Worm (Caenorhabditis elegans) whole organism, L4 larva: ENCODE results near the gene acdh-11.

Experiments used
- F49E8.2 ChIP-seq: sonication (generic microtip); optimal IDR thresholded peaks from 2 replicates; lab custom pipeline; 2016; ENCODE audit warnings: missing compliant biosample characterization, mild to moderate bottlenecking, missing genetic modification characterization, borderline replicate concordance
- T26A8.4 ChIP-seq: fragments of 200-800 bp; sonication (Bioruptor generic); IDR thresholded peaks from 2 replicates; pipeline ENCODE4 v1.3.6; 2022; ENCODE audit warnings: missing genetic modification characterization, missing compliant biosample characterization
- aha-1 ChIP-seq: fragments of 150-350 bp; peaks from one replicate; lab custom pipeline; 2014; ENCODE audit warnings: missing biosample characterization, missing genetic modification characterization
- ama-1 ChIP-seq: fragments of 150-350 bp; optimal IDR thresholded peaks from 2 replicates; lab custom pipeline; 2014; ENCODE audit warnings: inconsistent platforms, mixed read lengths
- arid-1 ChIP-seq: fragments of 200-800 bp; sonication (Bioruptor generic); conservative IDR thresholded peaks from 2 replicates; pipeline ENCODE4 v1.3.6; 2022; ENCODE audit warnings: missing genetic modification reagents, missing genetic modification characterization, missing compliant biosample characterization
- ceh-62 ChIP-seq: sonication (generic microtip); optimal IDR thresholded peaks from 2 replicates; lab custom pipeline; 2017; ENCODE audit warnings: missing biosample characterization, missing genetic modification characterization
- ceh-82 ChIP-seq: sonication (generic microtip); optimal IDR thresholded peaks from 2 replicates; lab custom pipeline; 2017; ENCODE audit warnings: missing biosample characterization, missing genetic modification characterization
- ctbp-1 ChIP-seq: fragments of 200-800 bp; sonication (Bioruptor generic); IDR thresholded peaks from 2 replicates; pipeline ENCODE4 v1.3.6; 2022; ENCODE audit warnings: missing genetic modification reagents, missing genetic modification characterization, missing compliant biosample characterization
- daf-16 ChIP-seq, 3 experiments: sonication (generic microtip); optimal IDR thresholded peaks; 2 replicates each; lab custom pipeline; 2016 to 2017; ENCODE audit warnings: missing genetic modification characterization in 3 of 3, missing genetic modification reagents in 3 of 3, mild to moderate bottlenecking in 2 of 3, missing compliant biosample characterization in 2 of 3, missing biosample characterization in 1 of 3, moderate library complexity in 1 of 3
- daf-19 ChIP-seq: fragments of 200-800 bp; sonication (Bioruptor generic); conservative IDR thresholded peaks from 2 replicates; pipeline ENCODE4 v1.3.6; 2022; ENCODE audit warnings: missing genetic modification characterization, missing compliant biosample characterization
- daf-8 ChIP-seq: fragments of 200-800 bp; sonication (Bioruptor generic); IDR thresholded peaks from 2 replicates; pipeline ENCODE4 v1.3.6; 2022; ENCODE audit warnings: missing genetic modification characterization, missing compliant biosample characterization
- dmd-6 ChIP-seq: fragments of 200-800 bp; sonication (Bioruptor generic); IDR thresholded peaks from 2 replicates; pipeline ENCODE4 v1.3.6; 2022; ENCODE audit warnings: missing genetic modification reagents, missing genetic modification characterization, missing compliant biosample characterization
- dmd-8 ChIP-seq: fragments of 200-800 bp; sonication (Bioruptor generic); IDR thresholded peaks from 2 replicates; pipeline ENCODE4 v1.3.6; 2022; ENCODE audit warnings: missing genetic modification characterization, missing compliant biosample characterization
- fos-1 ChIP-seq: fragments of 150-350 bp; optimal IDR thresholded peaks from 2 replicates; lab custom pipeline; 2014; ENCODE audit warnings: missing biosample characterization, missing genetic modification characterization
- hlh-11 ChIP-seq: fragments of 200-800 bp; sonication (Bioruptor generic); optimal IDR thresholded peaks from 2 replicates; lab custom pipeline; 2018; ENCODE audit warnings: mild to moderate bottlenecking, missing genetic modification characterization, missing compliant biosample characterization
- hlh-30 ChIP-seq: sonication (generic microtip); optimal IDR thresholded peaks from 2 replicates; lab custom pipeline; 2017; ENCODE audit warnings: antibody characterized with exemption, mild to moderate bottlenecking, missing genetic modification characterization, missing compliant biosample characterization; ENCODE audit not compliant: insufficient read depth
- lin-13 ChIP-seq: fragments of 150-350 bp; optimal IDR thresholded peaks from 2 replicates; lab custom pipeline; 2014; ENCODE audit warnings: missing biosample characterization, missing genetic modification reagents, missing genetic modification characterization
- lsy-2 ChIP-seq, 2 experiments: fragments of 150-350 bp in 1 of 2; sonication (generic microtip) in 1 of 2; optimal IDR thresholded peaks; 2 replicates each; lab custom pipeline; 2014 to 2017; ENCODE audit warnings: missing biosample characterization in 2 of 2, missing genetic modification characterization in 2 of 2
- mdt-29 ChIP-seq: fragments of 200-800 bp; sonication (Bioruptor generic); IDR thresholded peaks from 2 replicates; pipeline ENCODE4 v1.3.6; 2022; ENCODE audit warnings: missing genetic modification reagents, missing genetic modification characterization, missing compliant biosample characterization
- mes-2 ChIP-seq: sonication (generic microtip); optimal IDR thresholded peaks from 2 replicates; lab custom pipeline; 2016; ENCODE audit warnings: missing genotype, mild to moderate bottlenecking, missing genetic modification characterization, missing compliant biosample characterization; ENCODE audit not compliant: poor library complexity, severe bottlenecking
- mxl-2 ChIP-seq: fragments of 200-800 bp; sonication (Bioruptor generic); conservative IDR thresholded peaks from 2 replicates; pipeline ENCODE4 v1.3.6; 2022; ENCODE audit warnings: missing genetic modification reagents, missing genetic modification characterization, missing compliant biosample characterization
- mxl-3 ChIP-seq: fragments of 200-800 bp; sonication (Bioruptor generic); optimal IDR thresholded peaks from 2 replicates; lab custom pipeline; 2018; ENCODE audit warnings: mild to moderate bottlenecking, missing genetic modification characterization, missing compliant biosample characterization
- nhr-10 ChIP-seq: fragments of 150-350 bp; optimal IDR thresholded peaks from 2 replicates; lab custom pipeline; 2014; ENCODE audit warnings: missing biosample characterization, missing genetic modification characterization
- nhr-102 ChIP-seq: sonication (generic microtip); optimal IDR thresholded peaks from 2 replicates; lab custom pipeline; 2016; ENCODE audit warnings: mild to moderate bottlenecking, missing genetic modification characterization, moderate library complexity, missing compliant biosample characterization
- nhr-111 ChIP-seq: fragments of 200-800 bp; sonication (Bioruptor generic); optimal IDR thresholded peaks from 2 replicates; lab custom pipeline; 2018; ENCODE audit warnings: mild to moderate bottlenecking, missing genetic modification characterization, missing compliant biosample characterization
- nhr-25 ChIP-seq: sonication (generic microtip); optimal IDR thresholded peaks from 2 replicates; lab custom pipeline; 2017; ENCODE audit warnings: missing genetic modification characterization, mild to moderate bottlenecking, missing compliant biosample characterization, antibody characterized with exemption, moderate library complexity, borderline replicate concordance; ENCODE audit not compliant: insufficient read depth
- nhr-48 ChIP-seq: sonication (generic microtip); optimal IDR thresholded peaks from 2 replicates; lab custom pipeline; 2016; ENCODE audit warnings: mild to moderate bottlenecking, missing genetic modification characterization, missing compliant biosample characterization
- pha-4 ChIP-seq, 2 experiments: fragments of 150-350 bp in 1 of 2; fragments of 200-800 bp in 1 of 2; sonication (Bioruptor generic) in 1 of 2; IDR thresholded peaks in 1 of 2; optimal IDR thresholded peaks in 1 of 2; 2 replicates each; pipeline versions ENCODE4 v1.3.6 to Lab custom; 2014 to 2022; ENCODE audit warnings: missing genetic modification characterization in 2 of 2, missing genetic modification reagents in 2 of 2, missing biosample characterization in 1 of 2, missing compliant biosample characterization in 1 of 2
- pqm-1 ChIP-seq: sonication (generic microtip); optimal IDR thresholded peaks from 2 replicates; lab custom pipeline; 2017; ENCODE audit warnings: missing biosample characterization, missing genetic modification characterization
- saeg-2 ChIP-seq: fragments of 200-800 bp; sonication (Bioruptor generic); IDR thresholded peaks from 2 replicates; pipeline ENCODE4 v1.3.6; 2022; ENCODE audit warnings: missing genetic modification reagents, missing genetic modification characterization, missing compliant biosample characterization
- snpc-1.2 ChIP-seq: fragments of 200-800 bp; sonication (Bioruptor generic); IDR thresholded peaks from 2 replicates; pipeline ENCODE4 v1.3.6; 2022; ENCODE audit warnings: missing genetic modification reagents, missing genetic modification characterization, missing compliant biosample characterization
- snpc-4 ChIP-seq: fragments of 150-350 bp; optimal IDR thresholded peaks from 2 replicates; lab custom pipeline; 2014; ENCODE audit warnings: missing biosample characterization, missing genetic modification characterization
- spr-1 ChIP-seq: sonication (generic microtip); optimal IDR thresholded peaks from 2 replicates; lab custom pipeline; 2016; ENCODE audit warnings: mild to moderate bottlenecking, missing genetic modification characterization, missing compliant biosample characterization
- spr-3 ChIP-seq: fragments of 200-800 bp; sonication (Bioruptor generic); optimal IDR thresholded peaks from 2 replicates; lab custom pipeline; 2018; ENCODE audit warnings: mild to moderate bottlenecking, missing genetic modification characterization, missing compliant biosample characterization
- tag-97 ChIP-seq: fragments of 200-800 bp; sonication (Bioruptor generic); IDR thresholded peaks from 2 replicates; pipeline ENCODE4 v1.3.6; 2022; ENCODE audit warnings: missing genetic modification characterization, missing compliant biosample characterization
- zag-1 ChIP-seq: fragments of 150-350 bp; optimal IDR thresholded peaks from 2 replicates; lab custom pipeline; 2014; ENCODE audit warnings: missing biosample characterization, missing genetic modification characterization
- zfp-2 ChIP-seq: sonication (generic microtip); optimal IDR thresholded peaks from 2 replicates; lab custom pipeline; 2016; ENCODE audit warnings: mild to moderate bottlenecking, missing genetic modification characterization, missing compliant biosample characterization
- zfp-3 ChIP-seq: fragments of 200-800 bp; sonication (Bioruptor generic); conservative IDR thresholded peaks from 2 replicates; pipeline ENCODE4 v1.3.6; 2022; ENCODE audit warnings: missing genetic modification reagents, missing genetic modification characterization, missing compliant biosample characterization
- ztf-11 ChIP-seq: fragments of 150-350 bp; optimal IDR thresholded peaks from 2 replicates; lab custom pipeline; 2014; ENCODE audit warnings: missing biosample characterization, missing genetic modification characterization

acdh-11 gene

DNA sequence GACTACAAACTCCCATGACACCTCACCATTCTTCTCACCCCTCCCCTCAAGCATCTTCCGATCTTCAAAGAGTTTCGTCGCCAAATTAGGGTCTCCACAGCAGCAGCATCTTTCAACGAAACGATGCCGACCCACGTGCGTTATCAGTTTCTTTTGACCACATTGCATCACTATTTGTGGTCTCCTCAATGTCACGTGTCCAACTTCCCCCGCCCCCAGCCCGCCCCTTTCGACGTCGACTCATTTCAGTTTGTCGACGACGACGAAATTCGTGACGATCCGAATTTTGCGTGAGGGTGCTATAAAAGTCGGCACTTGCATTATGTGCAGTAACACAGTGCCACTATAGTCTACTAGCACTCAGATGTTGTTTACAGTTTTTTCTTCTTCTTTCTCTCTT lies 31.9 kb upstream of the acdh-11 start (continued):
- peak; percentile 95 for TF ChIP-seq dmd-6 (GFP tag; lab: Robert Waterston, UW)
- TF ChIP-seq ceh-62 = no peak
- TF ChIP-seq nhr-102 (tag; lab: Kevin White, UChicago) = no peak
- TF ChIP-seq nhr-10 (tag; lab: Kevin White, UChicago) = peak; percentile 12
- TF ChIP-seq nhr-48 (tag; lab: Kevin White, UChicago) = peak; percentile 45
- no peak for TF ChIP-seq snpc-4 (tag; lab: Kevin White, UChicago)
- TF ChIP-seq, all 104 proteins: peak for 34

DNA sequence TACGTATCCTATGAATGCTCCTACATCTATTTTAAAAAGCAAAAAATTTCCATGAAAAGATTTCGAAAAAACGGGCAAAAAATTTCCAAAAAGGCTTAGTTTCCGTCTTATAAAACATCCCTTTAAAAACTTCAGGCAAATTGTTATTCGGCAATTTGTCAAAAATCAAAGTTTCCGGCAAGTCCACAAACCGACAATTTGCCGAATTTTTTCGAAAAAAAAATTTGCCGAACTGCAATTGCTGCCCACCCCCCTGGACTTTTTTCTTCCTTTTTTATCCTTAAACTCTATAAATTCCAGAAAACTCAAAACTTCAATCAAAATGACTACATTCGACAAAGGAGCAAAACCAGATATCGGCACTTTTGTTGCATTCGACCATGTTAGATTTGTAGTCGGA lies 30.8 kb upstream of the acdh-11 start, which contains the start of gene hpd-1:
hpd-1 (plus strand) TSS at position 301 of the 400 bp plus-strand sequence.
- TF ChIP-seq snpc-1.2 (GFP tag; lab: Robert Waterston, UW) (0 out of 2 replicates have a peak, but pooled peaks have one; percentile 6), tag-97 (no peak)

DNA sequence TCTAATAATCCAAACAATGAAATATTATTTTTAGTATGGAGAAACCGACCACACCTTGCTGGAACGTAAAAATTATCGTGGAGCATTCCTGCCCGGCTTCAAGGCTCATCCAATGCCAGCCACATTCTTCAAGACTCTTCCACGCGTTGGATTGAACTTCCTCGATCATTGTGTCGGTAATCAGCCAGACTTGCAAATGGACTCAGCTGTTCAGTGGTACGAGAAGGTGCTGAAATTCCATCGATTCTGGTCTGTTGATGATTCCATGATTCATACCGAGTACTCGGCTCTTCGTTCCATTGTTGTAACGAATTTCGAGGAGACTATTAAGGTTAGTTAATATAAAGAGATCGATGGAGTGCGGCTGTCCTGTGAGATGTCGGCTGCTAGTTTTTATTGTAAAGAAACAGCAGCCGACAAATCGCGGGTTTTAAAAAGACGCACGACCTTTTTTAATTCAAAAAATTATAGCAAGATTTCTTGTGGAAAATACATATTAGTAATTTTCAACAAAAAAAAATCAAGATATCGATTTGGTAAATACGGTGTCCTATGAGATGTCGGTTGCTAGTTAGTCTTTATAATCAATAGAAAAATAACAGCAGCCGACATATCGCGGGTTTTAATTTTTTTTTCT lies 29.9 kb upstream of the acdh-11 start:
- TF ChIP-seq mes-2 (tag; lab: Kevin White, UChicago) (no peak), daf-16 (GFP tag; optimal IDR thresholded peaks at IDR 0.05; lab: Kevin White, UChicago) (no peak), daf-16 (tag; optimal IDR thresholded peaks at IDR 0.05; lab: Kevin White, UChicago) (peak; percentile 11), dmd-6 (GFP tag; lab: Robert Waterston, UW) (no peak), pha-4 (GFP tag; IDR thresholded peaks at IDR 0.05; lab: Robert Waterston, UW) (0 out of 2 replicates have a peak, but pooled peaks have one; percentile 5), pha-4 (tag; optimal IDR thresholded peaks at IDR 0.05; lab: Kevin White, UChicago) (no peak), hlh-30 (tag; lab: Kevin White, UChicago) (no peak), spr-3 (GFP tag; lab: Kevin White, UChicago) (no peak), aha-1 (tag; lab: Kevin White, UChicago) (peak; percentile 71), saeg-2 (no peak), hlh-11 (tag; lab: Kevin White, UChicago) (peak; percentile 27), F49E8.2 (tag; lab: Kevin White, UChicago) (no peak)

DNA sequence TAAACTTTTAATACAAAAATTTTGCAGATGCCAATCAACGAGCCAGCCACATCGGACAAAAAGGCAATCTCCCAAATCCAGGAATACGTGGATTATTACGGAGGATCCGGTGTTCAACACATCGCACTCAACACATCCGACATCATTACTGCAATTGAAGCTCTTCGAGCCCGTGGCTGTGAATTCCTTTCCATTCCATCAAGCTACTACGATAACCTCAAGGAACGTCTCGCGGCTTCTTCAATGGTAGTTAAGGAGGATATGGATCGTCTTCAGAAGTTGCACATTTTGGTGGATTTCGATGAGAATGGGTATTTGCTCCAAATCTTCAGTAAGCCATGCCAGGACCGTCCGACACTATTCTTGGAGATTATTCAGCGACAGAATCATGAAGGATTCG lies 29.1 kb upstream of the acdh-11 start:
- TF ChIP-seq daf-8 (no peak), aha-1 (tag; lab: Kevin White, UChicago) (peak; percentile 75), hlh-30 (tag; lab: Kevin White, UChicago) (no peak), ama-1 (peak; percentile 67), mdt-29 (GFP tag; lab: Robert Waterston, UW) (no peak), lsy-2 (tag; optimal IDR thresholded peaks at IDR 0.05; lab: Kevin White, UChicago) (no peak), nhr-25 (tag; lab: Kevin White, UChicago) (no peak), fos-1 (tag; lab: Kevin White, UChicago) (no peak), T26A8.4 (GFP tag; lab: Robert Waterston, UW) (0 out of 2 replicates have a peak, but pooled peaks have one; percentile 20), nhr-111 (GFP tag; lab: Kevin White, UChicago) (peak; percentile 9), ceh-82 (tag; lab: Kevin White, UChicago) (no peak), mxl-3 (GFP tag; lab: Kevin White, UChicago) (no peak), lin-13 (GFP tag; lab: Kevin White, UChicago) (no peak)
- TF ChIP-seq, all 104 proteins: peak for 4

DNA sequence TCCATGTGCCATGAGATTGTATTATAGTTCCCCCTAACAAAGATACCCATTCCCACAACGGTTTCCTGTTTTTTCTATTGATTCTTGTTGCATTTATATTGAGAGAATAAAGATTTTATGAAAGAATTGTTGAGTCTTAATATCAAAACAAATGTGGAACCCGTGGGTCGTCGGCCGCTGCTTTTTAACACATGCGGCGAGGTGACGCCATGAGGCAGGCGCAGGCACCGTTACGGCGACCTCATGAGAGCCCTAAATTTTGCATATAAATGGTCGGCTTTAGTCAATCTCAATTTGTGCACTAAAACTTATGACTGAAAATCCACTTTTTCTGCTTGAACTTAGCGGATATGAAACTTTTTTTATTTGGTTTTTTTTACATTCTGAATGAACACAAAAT lies 28.5 kb upstream of the acdh-11 start:
- no peak for TF ChIP-seq zfp-2 (tag; lab: Kevin White, UChicago)
- TF ChIP-seq daf-19 = no peak
- no peak for TF ChIP-seq pqm-1
- TF ChIP-seq ctbp-1 (GFP tag; lab: Robert Waterston, UW) = 0 out of 2 replicates have a peak, but pooled peaks have one; percentile 18
- no peak for TF ChIP-seq nhr-48 (tag; lab: Kevin White, UChicago)
- no peak for TF ChIP-seq ceh-62
- no peak for TF ChIP-seq ztf-11
- TF ChIP-seq zfp-3 (GFP tag; lab: Robert Waterston, UW) = 0 out of 2 replicates have a peak, but pooled peaks have one; percentile 52
- peak; percentile 38 for TF ChIP-seq hlh-11 (tag; lab: Kevin White, UChicago)
- TF ChIP-seq spr-1 (tag; lab: Kevin White, UChicago) = peak; percentile 39
- TF ChIP-seq arid-1 (GFP tag; lab: Robert Waterston, UW) = 0 out of 2 replicates have a peak, but pooled peaks have one; percentile 24
- TF ChIP-seq fos-1 (tag; lab: Kevin White, UChicago) = no peak
- peak; percentile 38 for TF ChIP-seq hlh-30 (tag; lab: Kevin White, UChicago)
- no peak for TF ChIP-seq mdt-29 (GFP tag; lab: Robert Waterston, UW)
- TF ChIP-seq tag-97 = no peak
- TF ChIP-seq dmd-8 (GFP tag; lab: Robert Waterston, UW) = no peak
- no peak for TF ChIP-seq daf-16 (GFP tag; optimal IDR thresholded peaks at IDR 0.05; lab: Kevin White, UChicago)
- TF ChIP-seq daf-16 (tag; optimal IDR thresholded peaks at IDR 0.05; lab: Kevin White, UChicago) = peak; percentile 29
- no peak for TF ChIP-seq mxl-2 (GFP tag; lab: Robert Waterston, UW)
- TF ChIP-seq zag-1 (tag; lab: Kevin White, UChicago) = no peak
